Fruit fly (Drosophila melanogaster) whole organism, adult: ENCODE results near the gene CG15047.

Source experiments
- CG14711 ChIP-seq: fragments of 200-800 bp; sonication (Bioruptor generic); optimal IDR thresholded peaks from 2 replicates; lab custom pipeline; 2018; ENCODE audit warnings: missing biosample characterization, mild to moderate bottlenecking, missing genetic modification characterization, moderate library complexity
- CG1620 ChIP-seq: fragments of 200-800 bp; sonication (Bioruptor generic); optimal IDR thresholded peaks from 2 replicates; lab custom pipeline; 2016; ENCODE audit warnings: missing biosample characterization, missing genetic modification characterization
- CG5204 ChIP-seq: fragments of 200-800 bp; sonication (Bioruptor generic); optimal IDR thresholded peaks from 2 replicates; lab custom pipeline; 2016; ENCODE audit warnings: missing biosample characterization, missing genetic modification characterization
- Crg-1 ChIP-seq: fragments of 200-800 bp; sonication (Bioruptor generic); optimal IDR thresholded peaks from 2 replicates; lab custom pipeline; 2016; ENCODE audit warnings: missing biosample characterization, missing genetic modification characterization
- Mnt ChIP-seq: fragments of 200-800 bp; sonication (Bioruptor generic); optimal IDR thresholded peaks from 2 replicates; lab custom pipeline; 2016; ENCODE audit warnings: missing biosample characterization, mild to moderate bottlenecking, missing genetic modification characterization
- kay ChIP-seq: fragments of 200-800 bp; sonication (Bioruptor generic); peaks from one replicate; lab custom pipeline; 2016; ENCODE audit warnings: missing biosample characterization, missing genetic modification characterization, borderline replicate concordance
- pad ChIP-seq: fragments of 200-800 bp; sonication (Bioruptor generic); optimal IDR thresholded peaks from 3 replicates; lab custom pipeline; 2017; ENCODE audit warnings: missing biosample characterization, missing genetic modification characterization, mild to moderate bottlenecking, moderate library complexity, missing genetic modification reagents
- tj ChIP-seq: fragments of 200-800 bp; sonication (Bioruptor generic); optimal IDR thresholded peaks from 3 replicates; lab custom pipeline; 2017; ENCODE audit warnings: missing biosample characterization, mild to moderate bottlenecking, missing genetic modification characterization, moderate library complexity

DNA sequence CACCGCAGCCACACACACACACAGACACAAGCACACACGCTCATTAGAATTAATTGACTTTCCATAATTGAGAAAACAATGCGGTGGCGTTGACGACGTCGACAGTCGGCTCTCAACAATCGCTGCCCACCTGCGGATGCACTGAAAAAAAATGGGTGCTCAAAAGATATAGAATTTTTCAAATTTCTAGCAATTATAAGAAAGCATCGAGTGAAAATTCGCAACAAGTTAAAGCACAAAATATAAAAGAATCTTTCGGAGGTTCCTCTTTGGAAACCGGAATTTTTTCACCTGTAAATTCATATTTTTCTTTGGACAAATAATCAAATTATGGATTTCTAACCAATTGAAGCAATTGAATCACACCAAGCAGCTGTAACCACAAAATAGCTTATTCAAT, 13.4 kb downstream of the CG15047 start:
- no peak for TF ChIP-seq kay (GFP tag; lab: Kevin White, UChicago)
- no peak for TF ChIP-seq CG14711 (tag; lab: Kevin White, UChicago)
- TF ChIP-seq CG1620 = no peak
- TF ChIP-seq Mnt (GFP tag; lab: Kevin White, UChicago) = no peak
- no peak for TF ChIP-seq pad (GFP tag; lab: Kevin White, UChicago)
- TF ChIP-seq Crg-1 (GFP tag; lab: Kevin White, UChicago) = no peak
- no peak for TF ChIP-seq CG5204 (GFP tag; lab: Kevin White, UChicago)
- no peak for TF ChIP-seq tj (GFP tag; lab: Kevin White, UChicago)
